Worm (Caenorhabditis elegans): Measurements from ENCODE around the gene Y57G11C.52.

Gene Y57G11C.52

DNA sequence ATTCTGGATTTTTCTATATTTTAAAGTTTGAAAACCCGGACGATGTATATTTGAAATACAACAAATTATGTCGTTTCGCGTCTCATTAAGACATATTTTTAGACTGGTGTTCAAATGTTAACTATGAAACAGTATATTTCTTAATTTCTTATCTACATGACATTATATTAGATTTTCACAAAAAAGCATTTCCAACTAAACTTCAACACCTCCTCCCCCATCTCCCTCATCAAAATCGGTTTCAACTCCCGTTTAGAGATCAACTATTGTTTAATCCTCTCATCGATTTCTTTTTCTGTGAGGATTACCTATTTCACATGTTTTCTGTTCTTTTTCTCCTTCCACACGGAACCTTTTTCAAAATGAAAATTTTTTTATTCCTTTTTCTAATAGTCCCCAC lies 8.3 kb downstream of the Y57G11C.52 start, which contains the start of gene Y57G11C.38:
Gene Y57G11C.38, plus strand, starts transcription at position 301 of the 400 bp plus-strand sequence.
- TF ChIP-seq jun-1 (tag; optimal IDR thresholded peaks at IDR 0.05) (no peak), pqm-1 (tag; optimal IDR thresholded peaks at IDR 0.05) (no peak), unc-130 (tag; optimal IDR thresholded peaks at IDR 0.05) (no peak), ceh-8 (GFP tag; optimal IDR thresholded peaks at IDR 0.05) (no peak), lir-3 (tag; optimal IDR thresholded peaks at IDR 0.05; ENCODE audit: poor library complexity) (no peak), unc-62 (GFP tag; optimal IDR thresholded peaks at IDR 0.05) (no peak), mab-9 (GFP tag; IDR thresholded peaks at IDR 0.05) (no peak), mef-2 (tag; optimal IDR thresholded peaks at IDR 0.05) (no peak), dpl-1 (GFP tag; optimal IDR thresholded peaks at IDR 0.05) (no peak), F16B12.6 (tag; optimal IDR thresholded peaks at IDR 0.05) (no peak), unc-98 (GFP tag; IDR thresholded peaks at IDR 0.05) (no peak), mep-1 (tag; optimal IDR thresholded peaks at IDR 0.05) (no peak), elt-2 (tag; optimal IDR thresholded peaks at IDR 0.05) (no peak), lin-39 (tag; optimal IDR thresholded peaks at IDR 0.05) (no peak), ztf-4 (tag; optimal IDR thresholded peaks at IDR 0.05) (no peak), snu-23 (GFP tag; optimal IDR thresholded peaks at IDR 0.05) (no peak), alr-1 (tag; optimal IDR thresholded peaks at IDR 0.05; ENCODE audit: borderline replicate concordance) (no peak)

DNA sequence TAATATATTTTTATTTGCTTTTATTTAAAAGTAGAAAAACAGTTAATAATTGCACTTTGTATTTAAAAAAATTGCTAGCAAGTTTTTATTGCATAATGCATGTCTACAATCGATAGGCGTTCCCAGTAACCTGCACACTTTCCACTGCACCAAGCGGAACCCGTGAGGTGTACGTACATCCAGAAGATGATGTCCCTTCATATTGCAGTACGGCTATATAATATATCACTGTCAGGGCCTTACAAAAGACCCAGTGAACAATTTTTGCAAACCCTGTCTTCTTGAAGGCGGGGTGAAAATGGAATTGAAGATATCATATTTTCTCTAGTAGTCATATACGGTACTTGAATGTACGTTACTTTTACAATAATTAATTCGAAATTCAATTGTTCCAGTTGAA lies 10.0 kb downstream of the Y57G11C.52 start:
- peak; percentile 22 for TF ChIP-seq snpc-4 (tag; optimal IDR thresholded peaks at IDR 0.05)
- no peak for TF ChIP-seq efl-1 (optimal IDR thresholded peaks at IDR 0.05)
- TF ChIP-seq efl-1 (GFP tag; optimal IDR thresholded peaks at IDR 0.05 in 1 of 2), result peak in 1 of 2 experiments; percentile 27
- TF ChIP-seq isw-1 (GFP tag; IDR thresholded peaks at IDR 0.05), result no peak
- TF ChIP-seq zag-1 (tag; optimal IDR thresholded peaks at IDR 0.05), result no peak

DNA sequence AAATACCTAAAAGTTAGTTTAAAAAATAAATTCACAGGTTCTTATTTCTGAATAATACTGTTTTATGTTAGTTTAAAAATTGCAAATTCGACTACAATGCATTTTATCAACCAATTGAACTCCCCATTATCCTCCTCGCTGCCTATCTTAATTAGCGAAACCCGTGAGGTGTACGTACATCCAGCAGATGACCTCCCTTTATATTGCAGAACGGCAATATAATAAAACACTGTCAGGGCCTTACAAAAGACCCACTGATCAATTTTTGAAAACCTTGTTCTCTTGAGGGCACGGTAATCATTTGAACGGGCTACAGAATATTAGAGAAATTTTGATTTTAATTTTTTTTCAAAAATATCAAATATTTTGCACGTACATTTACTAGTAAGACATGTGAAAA lies 10.7 kb downstream of the Y57G11C.52 start:
- no peak for TF ChIP-seq sox-4 (tag; optimal IDR thresholded peaks at IDR 0.05)
- no peak for TF ChIP-seq ceh-82 (tag; optimal IDR thresholded peaks at IDR 0.05)
- no peak for TF ChIP-seq lin-35 (GFP tag; optimal IDR thresholded peaks at IDR 0.05)
- TF ChIP-seq vab-15 (tag; optimal IDR thresholded peaks at IDR 0.05), result no peak
- TF ChIP-seq unc-86 (tag; optimal IDR thresholded peaks at IDR 0.05), result no peak
- TF ChIP-seq ama-1 (optimal IDR thresholded peaks at IDR 0.05), result no peak
- no peak for TF ChIP-seq jun-1 (tag; optimal IDR thresholded peaks at IDR 0.05)
- no peak for TF ChIP-seq zag-1 (tag; optimal IDR thresholded peaks at IDR 0.05)
- TF ChIP-seq nhr-28 (tag; optimal IDR thresholded peaks at IDR 0.05), result no peak
- TF ChIP-seq pag-3 (tag; optimal IDR thresholded peaks at IDR 0.05; ENCODE audit: borderline replicate concordance, insufficient read depth), result no peak
- TF ChIP-seq nhr-77 (tag; optimal IDR thresholded peaks at IDR 0.05), result no peak
- no peak for TF ChIP-seq nhr-19 (GFP tag; conservative IDR thresholded peaks at IDR 0.05)
- no peak for TF ChIP-seq swsn-7 (tag; optimal IDR thresholded peaks at IDR 0.05)
- no peak for TF ChIP-seq unc-98 (GFP tag; IDR thresholded peaks at IDR 0.05)
- TF ChIP-seq grh-1 (GFP tag; IDR thresholded peaks at IDR 0.05), result no peak
- TF ChIP-seq tbx-2 (tag; optimal IDR thresholded peaks at IDR 0.05), result no peak
- no peak for TF ChIP-seq tlp-1 (tag; optimal IDR thresholded peaks at IDR 0.05)
- no peak for TF ChIP-seq sptf-1 (tag; optimal IDR thresholded peaks at IDR 0.05)
- TF ChIP-seq alr-1 (tag; optimal IDR thresholded peaks at IDR 0.05; ENCODE audit: borderline replicate concordance), result no peak
- no peak for TF ChIP-seq C04F5.9 (tag; optimal IDR thresholded peaks at IDR 0.05)

DNA sequence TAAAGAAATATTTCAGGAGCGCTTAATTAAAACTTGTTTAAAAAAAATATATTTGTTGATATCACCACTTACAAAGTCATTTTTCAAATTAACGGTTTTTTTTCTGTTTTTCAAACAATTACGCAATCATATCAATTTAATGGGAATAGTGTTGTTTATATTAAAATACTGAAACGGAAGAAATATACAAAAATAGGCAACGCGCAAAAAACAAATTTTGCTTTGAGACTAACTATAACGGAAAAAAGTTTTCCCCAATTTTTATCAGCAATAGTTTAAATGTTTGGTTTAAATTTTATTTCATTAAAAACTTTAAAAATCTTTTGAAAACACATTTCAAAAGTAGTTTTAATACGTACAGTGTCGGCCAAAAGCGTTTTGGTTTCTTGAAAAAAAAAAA lies 14.8 kb downstream of the Y57G11C.52 start:
- TF ChIP-seq ztf-4 (tag; optimal IDR thresholded peaks at IDR 0.05), result no peak
- TF ChIP-seq lin-39 (tag; optimal IDR thresholded peaks at IDR 0.05), result no peak
- TF ChIP-seq egl-27 (tag; optimal IDR thresholded peaks at IDR 0.05), result no peak
- no peak for TF ChIP-seq mdl-1 (tag; optimal IDR thresholded peaks at IDR 0.05)
- no peak for TF ChIP-seq elt-2 (tag; optimal IDR thresholded peaks at IDR 0.05)
- no peak for TF ChIP-seq irx-1 (tag; optimal IDR thresholded peaks at IDR 0.05)
- TF ChIP-seq nhr-84 (tag; optimal IDR thresholded peaks at IDR 0.05), result no peak
- no peak for TF ChIP-seq C04F5.9 (tag; optimal IDR thresholded peaks at IDR 0.05)
- no peak for TF ChIP-seq nhr-71 (tag; optimal IDR thresholded peaks at IDR 0.05)
- no peak for TF ChIP-seq hpl-2 (GFP tag; optimal IDR thresholded peaks at IDR 0.05)
- TF ChIP-seq grh-1 (GFP tag; IDR thresholded peaks at IDR 0.05), result no peak
- no peak for TF ChIP-seq zag-1 (tag; optimal IDR thresholded peaks at IDR 0.05)
- TF ChIP-seq dsc-1 (tag; optimal IDR thresholded peaks at IDR 0.05), result no peak
- no peak for TF ChIP-seq sup-37 (GFP tag; optimal IDR thresholded peaks at IDR 0.05)
- TF ChIP-seq Y116A8C.19 (tag; optimal IDR thresholded peaks at IDR 0.05; ENCODE audit: borderline replicate concordance), result no peak
- no peak for TF ChIP-seq unc-98 (GFP tag; IDR thresholded peaks at IDR 0.05)
- no peak for TF ChIP-seq lin-15B (tag; optimal IDR thresholded peaks at IDR 0.05)
- TF ChIP-seq xbp-1 (tag; optimal IDR thresholded peaks at IDR 0.05), result no peak
